Worm (Caenorhabditis elegans) whole organism, late embryonic: Measurements from ENCODE around the gene prx-6.

Experiments used
- K09A11.1 ChIP-seq: sonication (generic microtip); optimal IDR thresholded peaks from 2 replicates; lab custom pipeline; 2017; ENCODE audit warnings: antibody characterized with exemption, mild to moderate bottlenecking, missing genetic modification characterization, missing compliant biosample characterization; ENCODE audit not compliant: insufficient read depth
- dmd-4 ChIP-seq: sonication (generic microtip); optimal IDR thresholded peaks from 2 replicates; lab custom pipeline; 2016; ENCODE audit warnings: borderline replicate concordance, missing genetic modification characterization, missing compliant biosample characterization
- elt-2 ChIP-seq: sonication (generic microtip); optimal IDR thresholded peaks from 2 replicates; lab custom pipeline; 2016; ENCODE audit warnings: missing genetic modification reagents, missing genetic modification characterization, missing compliant biosample characterization
- elt-4 ChIP-seq: sonication (generic microtip); optimal IDR thresholded peaks from 2 replicates; lab custom pipeline; 2016; ENCODE audit warnings: missing genetic modification characterization, missing compliant biosample characterization
- fkh-10 ChIP-seq: fragments of 150-350 bp; optimal IDR thresholded peaks from 2 replicates; lab custom pipeline; 2014; ENCODE audit warnings: missing biosample characterization, missing genetic modification reagents, missing genetic modification characterization
- hlh-30 ChIP-seq: sonication (generic microtip); optimal IDR thresholded peaks from 2 replicates; lab custom pipeline; 2017; ENCODE audit warnings: antibody characterized with exemption, missing genetic modification characterization, missing compliant biosample characterization; ENCODE audit not compliant: insufficient read depth
- nhr-11 ChIP-seq: fragments of 150-350 bp; optimal IDR thresholded peaks from 2 replicates; lab custom pipeline; 2014; ENCODE audit warnings: missing biosample characterization, missing genetic modification characterization
- nhr-232 ChIP-seq: sonication (generic microtip); optimal IDR thresholded peaks from 2 replicates; lab custom pipeline; 2016; ENCODE audit warnings: missing genetic modification characterization, missing compliant biosample characterization
- pax-1 ChIP-seq: fragments of 150-350 bp; optimal IDR thresholded peaks from 2 replicates; lab custom pipeline; 2014; ENCODE audit warnings: missing biosample characterization, missing genetic modification characterization
- unc-86 ChIP-seq: sonication (generic microtip); optimal IDR thresholded peaks from 2 replicates; lab custom pipeline; 2016; ENCODE audit warnings: missing genetic modification characterization, missing compliant biosample characterization

- TF ChIP-seq fkh-10 (GFP tag; lab: Kevin White, UChicago): no peak
- no peak for TF ChIP-seq dmd-4 (tag; lab: Kevin White, UChicago)
- no peak for TF ChIP-seq K09A11.1
- no peak for TF ChIP-seq nhr-11 (tag; lab: Kevin White, UChicago)
- no peak for TF ChIP-seq nhr-232 (tag; lab: Kevin White, UChicago)
- no peak for TF ChIP-seq elt-2 (tag; lab: Kevin White, UChicago)
- no peak for TF ChIP-seq pax-1 (tag; lab: Kevin White, UChicago)
- peak; percentile 37 for TF ChIP-seq elt-4
- no peak for TF ChIP-seq unc-86 (tag; lab: Kevin White, UChicago)
- TF ChIP-seq hlh-30: no peak
Measured at ce11 chrV:4667062-4667461, 52.8 kb downstream of the prx-6 start.
